Worm (Caenorhabditis elegans) whole organism, L3 larva: ENCODE measurements around the gene cky-1.

Experiments used
- ama-1 ChIP-seq: fragments of 150-350 bp; optimal IDR thresholded peaks from 2 replicates; lab custom pipeline; 2018
- ceh-28 ChIP-seq: fragments of 150-350 bp; optimal IDR thresholded peaks from 2 replicates; lab custom pipeline; 2014; ENCODE audit warnings: missing biosample characterization, missing genetic modification reagents, missing genetic modification characterization
- fkh-10 ChIP-seq: sonication (generic microtip); optimal IDR thresholded peaks from 2 replicates; lab custom pipeline; 2017; ENCODE audit warnings: missing biosample characterization, missing genetic modification reagents, missing genetic modification characterization
- nhr-11 ChIP-seq: fragments of 150-350 bp; optimal IDR thresholded peaks from 2 replicates; lab custom pipeline; 2014; ENCODE audit warnings: missing biosample characterization, missing genetic modification characterization
- nhr-237 ChIP-seq: fragments of 150-350 bp; optimal IDR thresholded peaks from 2 replicates; lab custom pipeline; 2014; ENCODE audit warnings: missing biosample characterization, missing genetic modification characterization
- pqm-1 ChIP-seq: fragments of 150-350 bp; optimal IDR thresholded peaks from 2 replicates; lab custom pipeline; 2017; ENCODE audit warnings: missing biosample characterization, missing genetic modification characterization, inconsistent platforms
- snpc-4 ChIP-seq: fragments of 150-350 bp; optimal IDR thresholded peaks from 2 replicates; lab custom pipeline; 2014; ENCODE audit warnings: missing biosample characterization, missing genetic modification characterization
- unc-39 ChIP-seq: sonication (generic microtip); optimal IDR thresholded peaks from 4 replicates; lab custom pipeline; 2017; ENCODE audit warnings: missing biosample characterization, missing genetic modification characterization

DNA sequence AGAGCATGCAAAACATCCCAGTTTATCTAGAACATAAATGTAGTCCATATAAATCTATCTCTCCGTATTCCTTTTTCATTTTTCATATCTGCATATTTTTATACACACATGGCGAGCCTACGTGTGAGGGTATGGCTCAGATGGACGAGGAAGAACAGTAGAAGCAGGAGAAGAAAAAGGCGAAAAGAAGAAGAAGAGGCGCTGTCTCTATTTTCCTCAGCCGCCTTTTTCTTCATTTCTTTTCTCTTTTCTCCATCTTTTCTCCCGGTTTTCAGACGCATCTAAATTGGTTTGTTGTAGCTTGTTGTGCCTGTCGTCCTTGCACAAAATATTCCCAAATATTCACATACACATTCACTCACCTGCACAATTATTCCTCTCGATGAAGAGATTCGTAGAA lies 40.5 kb upstream of the cky-1 start, which contains the start of gene K10C8.4:
- TF ChIP-seq ama-1 (lab: Kevin White, UChicago), result no peak
- no peak for TF ChIP-seq unc-39
- no peak for TF ChIP-seq fkh-10 (GFP tag; lab: Kevin White, UChicago)
- TF ChIP-seq pqm-1 (tag; lab: Kevin White, UChicago), result no peak
- TF ChIP-seq ceh-28 (tag; lab: Kevin White, UChicago), result no peak
- TF ChIP-seq nhr-237, result no peak
- no peak for TF ChIP-seq nhr-11 (tag; lab: Kevin White, UChicago)
- TF ChIP-seq snpc-4 (tag; lab: Kevin White, UChicago), result no peak
